Fruit fly (Drosophila melanogaster) whole organism, embryonic: ENCODE results near the gene in.

ENCODE experiments used
- ATbp ChIP-seq: fragments of 200-800 bp; sonication (Bioruptor generic); optimal IDR thresholded peaks from 2 replicates; lab custom pipeline; 2017; ENCODE audit warnings: missing biosample characterization, mild to moderate bottlenecking, missing genetic modification characterization, missing genetic modification reagents
- Aef1 ChIP-seq: fragments of 200-800 bp; sonication (Bioruptor generic); IDR thresholded peaks from 3 replicates; pipeline ENCODE4 v1.3.6; 2022; ENCODE audit warnings: missing biosample characterization, missing genetic modification characterization
- Atf6 ChIP-seq: fragments of 200-800 bp; sonication (Bioruptor generic); IDR thresholded peaks from 2 replicates; pipeline ENCODE4 v1.3.6; 2022; ENCODE audit warnings: missing biosample characterization, missing genetic modification characterization
- BtbVII ChIP-seq: fragments of 200-800 bp; sonication (Bioruptor generic); optimal IDR thresholded peaks from 3 replicates; lab custom pipeline; 2017; ENCODE audit warnings: missing biosample characterization, mild to moderate bottlenecking, missing genetic modification characterization
- C15 ChIP-seq: fragments of 200-800 bp; sonication (Bioruptor generic); IDR thresholded peaks from 3 replicates; pipeline ENCODE4 v1.3.6; 2022; ENCODE audit warnings: missing biosample characterization, missing genetic modification characterization
- CG12391 ChIP-seq: fragments of 200-800 bp; sonication (Bioruptor generic); optimal IDR thresholded peaks from 3 replicates; lab custom pipeline; 2018; ENCODE audit warnings: missing biosample characterization, mild to moderate bottlenecking, missing genetic modification characterization, moderate library complexity
- CG13296 ChIP-seq: fragments of 200-800 bp; sonication (Bioruptor generic); optimal IDR thresholded peaks from 3 replicates; lab custom pipeline; 2018; ENCODE audit warnings: missing biosample characterization, mild to moderate bottlenecking, missing genetic modification characterization
- CG18011 ChIP-seq: fragments of 200-800 bp; sonication (Bioruptor generic); optimal IDR thresholded peaks from 2 replicates; lab custom pipeline; 2017; ENCODE audit warnings: missing biosample characterization, missing genetic modification characterization, mild to moderate bottlenecking, moderate library complexity, missing genotype
- CG18262 ChIP-seq: fragments of 200-800 bp; optimal IDR thresholded peaks from 3 replicates; lab custom pipeline; 2019; ENCODE audit warnings: missing biosample characterization, mild to moderate bottlenecking, missing genetic modification characterization, moderate library complexity
- CG2712 ChIP-seq: fragments of 200-800 bp; optimal IDR thresholded peaks from 3 replicates; lab custom pipeline; 2019; ENCODE audit warnings: missing biosample characterization, mild to moderate bottlenecking, missing genetic modification characterization, moderate library complexity
- CG31388 ChIP-seq: fragments of 200-800 bp; sonication (Bioruptor generic); optimal IDR thresholded peaks from 2 replicates; lab custom pipeline; 2016; ENCODE audit warnings: missing biosample characterization, missing genetic modification characterization
- CG4404 ChIP-seq: fragments of 200-800 bp; sonication (Bioruptor generic); IDR thresholded peaks from 2 replicates; pipeline ENCODE4 v1.3.6; 2022; ENCODE audit warnings: missing biosample characterization, missing genetic modification characterization
- CG5180 ChIP-seq: fragments of 200-800 bp; sonication (Bioruptor generic); optimal IDR thresholded peaks from 3 replicates; lab custom pipeline; 2017; ENCODE audit warnings: missing biosample characterization, missing genetic modification characterization, mild to moderate bottlenecking, moderate library complexity, missing genetic modification reagents
- CG6765 ChIP-seq: fragments of 200-800 bp; sonication (Bioruptor generic); optimal IDR thresholded peaks from 3 replicates; lab custom pipeline; 2017; ENCODE audit warnings: missing biosample characterization, mild to moderate bottlenecking, missing genetic modification characterization
- CG6813 ChIP-seq: fragments of 200-800 bp; sonication (Bioruptor generic); optimal IDR thresholded peaks from 2 replicates; lab custom pipeline; 2017; ENCODE audit warnings: missing biosample characterization, missing genetic modification characterization, mild to moderate bottlenecking, moderate library complexity, missing genetic modification reagents
- CG6854 ChIP-seq: fragments of 200-800 bp; sonication (Bioruptor generic); optimal IDR thresholded peaks from 3 replicates; lab custom pipeline; 2017; ENCODE audit warnings: missing biosample characterization, mild to moderate bottlenecking, missing genetic modification characterization
- CG7839 ChIP-seq: fragments of 200-800 bp; sonication (Bioruptor generic); optimal IDR thresholded peaks from 3 replicates; lab custom pipeline; 2018; ENCODE audit warnings: missing biosample characterization, mild to moderate bottlenecking, missing genetic modification characterization, moderate library complexity
- CG7963 ChIP-seq: fragments of 200-800 bp; sonication (Bioruptor generic); IDR thresholded peaks from 3 replicates; pipeline ENCODE4 v1.3.6; 2022; ENCODE audit warnings: missing biosample characterization, missing genetic modification characterization; ENCODE audit not compliant: partially characterized antibody
- CG9437 ChIP-seq: fragments of 200-800 bp; sonication (Bioruptor generic); optimal IDR thresholded peaks from 2 replicates; lab custom pipeline; 2018; ENCODE audit warnings: missing biosample characterization, mild to moderate bottlenecking, missing genetic modification characterization
- CkIIα-i1 ChIP-seq: fragments of 200-800 bp; sonication (Bioruptor generic); IDR thresholded peaks from 2 replicates; pipeline ENCODE4 v1.3.6; 2022; ENCODE audit warnings: missing biosample characterization, missing genetic modification characterization
- Deaf1 ChIP-seq: fragments of 200-800 bp; optimal IDR thresholded peaks from 3 replicates; lab custom pipeline; 2019; ENCODE audit warnings: missing biosample characterization, mild to moderate bottlenecking, missing genetic modification characterization, moderate library complexity
- Dref ChIP-seq: fragments of 200-800 bp; sonication (Bioruptor generic); IDR thresholded peaks from 2 replicates; pipeline ENCODE4 v1.3.6; 2022; ENCODE audit warnings: missing biosample characterization, missing genetic modification characterization
- HLH4C ChIP-seq: fragments of 200-800 bp; sonication (Bioruptor generic); IDR thresholded peaks from 3 replicates; pipeline ENCODE4 v1.3.6; 2022; ENCODE audit warnings: missing biosample characterization, missing genetic modification characterization; ENCODE audit not compliant: partially characterized antibody
- HLH54F ChIP-seq: fragments of 200-800 bp; sonication (Bioruptor generic); optimal IDR thresholded peaks from 3 replicates; lab custom pipeline; 2016; ENCODE audit warnings: missing biosample characterization, missing genetic modification characterization
- Hmr ChIP-seq: fragments of 200-800 bp; sonication (Bioruptor generic); optimal IDR thresholded peaks from 3 replicates; lab custom pipeline; 2017; ENCODE audit warnings: mild to moderate bottlenecking, missing biosample characterization, missing genetic modification reagents, missing genetic modification characterization
- Hr51 ChIP-seq, 2 experiments: fragments of 200-800 bp; sonication (Bioruptor generic); optimal IDR thresholded peaks; 2 replicates in 1 of 2; 3 replicates in 1 of 2; lab custom pipeline; 2016 to 2018; ENCODE audit warnings: missing biosample characterization in 2 of 2, missing genetic modification characterization in 2 of 2, mild to moderate bottlenecking in 1 of 2, moderate library complexity in 1 of 2
- Hr78 ChIP-seq, 2 experiments: fragments of 200-800 bp in 1 of 2; fragments of >200 bp in 1 of 2; sonication (Bioruptor generic) in 1 of 2; optimal IDR thresholded peaks; 2 replicates each; lab custom pipeline; 2017 to 2019; ENCODE audit warnings: missing biosample characterization in 2 of 2, missing genetic modification characterization in 2 of 2, mild to moderate bottlenecking in 1 of 2, moderate library complexity in 1 of 2
- Lim3 ChIP-seq: fragments of 200-800 bp; sonication (Bioruptor generic); IDR thresholded peaks from 2 replicates; pipeline ENCODE4 v1.3.6; 2022; ENCODE audit warnings: missing biosample characterization, missing genetic modification characterization
- Nf-YB ChIP-seq: fragments of 200-800 bp; sonication (Bioruptor generic); optimal IDR thresholded peaks from 3 replicates; lab custom pipeline; 2019; ENCODE audit warnings: missing biosample characterization, mild to moderate bottlenecking, missing genetic modification characterization, moderate library complexity
- btn ChIP-seq: fragments of 200-800 bp; sonication (Bioruptor generic); optimal IDR thresholded peaks from 2 replicates; lab custom pipeline; 2016; ENCODE audit warnings: missing biosample characterization, missing genetic modification characterization
- cg ChIP-seq: fragments of 200-800 bp; sonication (Bioruptor generic); optimal IDR thresholded peaks from 3 replicates; lab custom pipeline; 2019; ENCODE audit warnings: missing biosample characterization, mild to moderate bottlenecking, missing genetic modification characterization, moderate library complexity
- chif ChIP-seq, 2 experiments: fragments of 200-800 bp; sonication (Bioruptor generic); optimal IDR thresholded peaks; 3 replicates each; lab custom pipeline; 2016; ENCODE audit warnings: missing biosample characterization in 2 of 2, missing genetic modification characterization in 2 of 2
- crc ChIP-seq: fragments of 200-800 bp; sonication (Bioruptor generic); optimal IDR thresholded peaks from 2 replicates; lab custom pipeline; 2016; ENCODE audit warnings: missing biosample characterization, missing genetic modification characterization
- crol ChIP-seq: fragments of 200-800 bp; sonication (Bioruptor generic); IDR thresholded peaks from 2 replicates; pipeline ENCODE4 v1.3.6; 2022; ENCODE audit warnings: missing biosample characterization, missing genetic modification characterization
- ewg ChIP-seq: fragments of 200-800 bp; sonication (Bioruptor generic); optimal IDR thresholded peaks from 3 replicates; lab custom pipeline; 2017; ENCODE audit warnings: mild to moderate bottlenecking, missing biosample characterization, missing genetic modification reagents, missing genetic modification characterization
- ind ChIP-seq: fragments of 200-800 bp; sonication (Bioruptor generic); optimal IDR thresholded peaks from 3 replicates; lab custom pipeline; 2016; ENCODE audit warnings: missing biosample characterization, missing genetic modification characterization
- lov ChIP-seq, 2 experiments: fragments of 200-800 bp in 1 of 2; fragments of >200 bp in 1 of 2; sonication (Bioruptor generic) in 1 of 2; IDR thresholded peaks in 1 of 2; optimal IDR thresholded peaks in 1 of 2; 2 replicates in 1 of 2; 3 replicates in 1 of 2; pipeline versions ENCODE4 v1.3.6 to Lab custom; 2017 to 2022; ENCODE audit warnings: missing biosample characterization in 1 of 2, missing genetic modification characterization in 1 of 2
- maf-S ChIP-seq: fragments of 200-800 bp; sonication (Bioruptor generic); optimal IDR thresholded peaks from 2 replicates; lab custom pipeline; 2016; ENCODE audit warnings: missing biosample characterization, missing genetic modification characterization
- nmo ChIP-seq: fragments of 200-800 bp; sonication (Bioruptor generic); optimal IDR thresholded peaks from 2 replicates; lab custom pipeline; 2018; ENCODE audit warnings: missing biosample characterization, mild to moderate bottlenecking, missing genetic modification characterization, moderate library complexity
- otp ChIP-seq: fragments of 200-800 bp; sonication (Bioruptor generic); IDR thresholded peaks from 3 replicates; pipeline ENCODE4, ENCODE4 v1.3.6; 2022; ENCODE audit warnings: missing biosample characterization, missing genetic modification characterization
- p53 ChIP-seq: fragments of 200-800 bp; sonication (Bioruptor generic); optimal IDR thresholded peaks from 2 replicates; lab custom pipeline; 2016; ENCODE audit warnings: missing biosample characterization, missing genetic modification characterization
- ranshi ChIP-seq: fragments of 200-800 bp; sonication (Bioruptor generic); IDR thresholded peaks from 2 replicates; pipeline ENCODE4 v1.3.6; 2022; ENCODE audit warnings: missing biosample characterization, missing genetic modification characterization
- rib ChIP-seq: fragments of 200-800 bp; sonication (Bioruptor generic); IDR thresholded peaks from 2 replicates; pipeline ENCODE4 v1.3.6; 2022; ENCODE audit warnings: missing biosample characterization, missing genetic modification characterization
- sob ChIP-seq: fragments of 200-800 bp; sonication (Bioruptor generic); IDR thresholded peaks from 2 replicates; pipeline ENCODE4 v1.3.6; 2022; ENCODE audit warnings: missing biosample characterization, missing genetic modification characterization
- stwl ChIP-seq: fragments of 200-800 bp; sonication (Bioruptor generic); optimal IDR thresholded peaks from 3 replicates; lab custom pipeline; 2018; ENCODE audit warnings: missing biosample characterization, mild to moderate bottlenecking, missing genetic modification characterization, moderate library complexity
- tin ChIP-seq: fragments of 200-800 bp; sonication (Bioruptor generic); optimal IDR thresholded peaks from 3 replicates; lab custom pipeline; 2016; ENCODE audit warnings: missing biosample characterization, missing genetic modification characterization
- unc-4 ChIP-seq: fragments of 200-800 bp; sonication (Bioruptor generic); IDR thresholded peaks from 2 replicates; pipeline ENCODE4 v1.3.6; 2022; ENCODE audit warnings: missing biosample characterization, missing genetic modification characterization; ENCODE audit not compliant: partially characterized antibody
- vvl ChIP-seq: fragments of 200-800 bp; sonication (Bioruptor generic); IDR thresholded peaks from 2 replicates; pipeline ENCODE4 v1.3.6; 2022; ENCODE audit warnings: missing biosample characterization, missing genetic modification characterization

Gene in

DNA sequence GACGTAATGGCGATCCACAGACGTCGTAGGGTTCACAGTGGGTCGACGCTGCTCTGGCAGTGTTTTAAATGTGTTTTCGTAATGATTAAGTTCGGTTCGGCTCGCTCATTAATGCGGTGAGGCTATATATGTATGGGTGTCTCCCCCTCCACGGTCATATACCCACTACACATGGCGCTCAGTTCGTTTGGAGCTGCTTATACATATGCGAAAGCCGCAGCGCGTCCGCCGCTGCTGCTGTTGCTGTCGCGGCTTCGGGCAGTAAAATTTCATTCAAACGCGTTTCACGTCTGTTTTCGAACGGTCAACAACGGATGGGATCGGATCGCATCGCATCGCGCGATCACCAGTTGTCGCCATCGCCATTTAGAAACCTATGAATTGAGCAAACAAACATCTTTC lies 19.0 kb downstream of the in start (continued):
- TF ChIP-seq CG31388 (GFP tag; lab: Kevin White, UChicago): no peak
- TF ChIP-seq Nf-YB (GFP tag; lab: Kevin White, UChicago): no peak
- TF ChIP-seq CG6854: no peak
- TF ChIP-seq tin (GFP tag; lab: Kevin White, UChicago): no peak
- TF ChIP-seq CG7963 (GFP tag; lab: Robert Waterston, UW): no peak
- TF ChIP-seq Deaf1 (tag; lab: Kevin White, UChicago): peak; percentile 41
- TF ChIP-seq Hr78 (GFP tag; optimal IDR thresholded peaks at IDR 0.05; lab: Kevin White, UChicago): peak in 1 of 2 experiments; percentile 83
- no peak for TF ChIP-seq CG18011 (GFP tag; lab: Kevin White, UChicago)
- TF ChIP-seq CG9437: no peak
- no peak for TF ChIP-seq lov (optimal IDR thresholded peaks at IDR 0.05; lab: Kevin White, UChicago)
- no peak for TF ChIP-seq lov (GFP tag; IDR thresholded peaks at IDR 0.05; lab: Robert Waterston, UW)
- TF ChIP-seq CG12391 (tag; lab: Kevin White, UChicago): no peak
- TF ChIP-seq CG5180 (GFP tag; lab: Kevin White, UChicago): peak; percentile 89
- TF ChIP-seq btn (GFP tag; lab: Kevin White, UChicago): no peak
- TF ChIP-seq maf-S (GFP tag; lab: Kevin White, UChicago): no peak
- TF ChIP-seq ranshi (GFP tag; lab: Robert Waterston, UW): 0 out of 2 replicates have a peak, but pooled peaks have one; percentile 14
- no peak for TF ChIP-seq rib (GFP tag; lab: Robert Waterston, UW)
- 0 out of 2 replicates have a peak, but pooled peaks have one; percentile 18 for TF ChIP-seq Atf6
- TF ChIP-seq CG4404: no peak
- no peak for TF ChIP-seq Lim3 (GFP tag; lab: Robert Waterston, UW)
- TF ChIP-seq Hmr: peak; percentile 23
- TF ChIP-seq ind (GFP tag; lab: Kevin White, UChicago): no peak
- TF ChIP-seq Aef1 (GFP tag; lab: Robert Waterston, UW): no peak
- TF ChIP-seq Hr51 (GFP tag; optimal IDR thresholded peaks at IDR 0.05; lab: Kevin White, UChicago): no peak
- no peak for TF ChIP-seq crol
- TF ChIP-seq ewg (GFP tag; lab: Kevin White, UChicago): no peak
- 0 out of 2 replicates have a peak, but pooled peaks have one; percentile 19 for TF ChIP-seq unc-4 (GFP tag; lab: Robert Waterston, UW)
- TF ChIP-seq stwl (tag; lab: Kevin White, UChicago): no peak
- TF ChIP-seq HLH4C (GFP tag; lab: Robert Waterston, UW): no peak
- peak; percentile 53 for TF ChIP-seq cg (GFP tag; lab: Kevin White, UChicago)
- no peak for TF ChIP-seq chif (GFP tag; optimal IDR thresholded peaks at IDR 0.05; lab: Kevin White, UChicago)
- peak; percentile 22 for TF ChIP-seq CG6765 (GFP tag; lab: Kevin White, UChicago)
- TF ChIP-seq otp (GFP tag; lab: Robert Waterston, UW): no peak
- TF ChIP-seq p53: no peak
- TF ChIP-seq CG13296 (GFP tag; lab: Kevin White, UChicago): no peak
- no peak for TF ChIP-seq C15 (GFP tag; lab: Robert Waterston, UW)
- TF ChIP-seq CG6813 (GFP tag; lab: Kevin White, UChicago): no peak
- no peak for TF ChIP-seq ATbp (GFP tag; lab: Kevin White, UChicago)
- no peak for TF ChIP-seq crc
- peak; percentile 74 for TF ChIP-seq vvl (GFP tag; lab: Robert Waterston, UW)
- no peak for TF ChIP-seq CkIIα-i1 (GFP tag; lab: Robert Waterston, UW)
- TF ChIP-seq Dref: 0 out of 2 replicates have a peak, but pooled peaks have one; percentile 15
- no peak for TF ChIP-seq HLH54F (GFP tag; lab: Kevin White, UChicago)
- no peak for TF ChIP-seq BtbVII (GFP tag; lab: Kevin White, UChicago)
- TF ChIP-seq nmo: no peak
- TF ChIP-seq CG7839 (tag; lab: Kevin White, UChicago): no peak
- TF ChIP-seq CG2712 (tag; lab: Kevin White, UChicago): no peak
- peak; percentile 38; the same call in 1 of the 2 replicates for TF ChIP-seq sob
- no peak for TF ChIP-seq CG18262 (tag; lab: Kevin White, UChicago)
